Worm (Caenorhabditis elegans) whole organism, late embryonic: Measurements from ENCODE around the gene mtg-1.

Experiments
- ama-1 ChIP-seq: fragments of 150-350 bp; optimal IDR thresholded peaks from 2 replicates; lab custom pipeline; 2014
- fkh-10 ChIP-seq: fragments of 150-350 bp; optimal IDR thresholded peaks from 2 replicates; lab custom pipeline; 2014; ENCODE audit warnings: missing biosample characterization, missing genetic modification reagents, missing genetic modification characterization
- lin-11 ChIP-seq: fragments of 200-800 bp; sonication (Bioruptor generic); optimal IDR thresholded peaks from 2 replicates; lab custom pipeline; 2018; ENCODE audit warnings: mild to moderate bottlenecking, missing genetic modification characterization, missing compliant biosample characterization
- pag-3 ChIP-seq: sonication (generic microtip); optimal IDR thresholded peaks from 2 replicates; lab custom pipeline; 2016; ENCODE audit warnings: missing compliant biosample characterization, missing genetic modification characterization, borderline replicate concordance
- pqm-1 ChIP-seq: sonication (generic microtip); optimal IDR thresholded peaks from 2 replicates; lab custom pipeline; 2016; ENCODE audit warnings: missing genetic modification characterization, missing compliant biosample characterization
- unc-86 ChIP-seq: sonication (generic microtip); optimal IDR thresholded peaks from 2 replicates; lab custom pipeline; 2016; ENCODE audit warnings: missing genetic modification characterization, missing compliant biosample characterization

- TF ChIP-seq fkh-10 (GFP tag; lab: Kevin White, UChicago) (no peak), pqm-1 (tag; lab: Kevin White, UChicago) (no peak), pag-3 (tag; lab: Kevin White, UChicago) (no peak), unc-86 (tag; lab: Kevin White, UChicago) (no peak), ama-1 (no peak), lin-11 (no peak)
Observed at ce11 chrIII:1570006-1570405, 36.4 kb downstream of the mtg-1 start, which contains the start of gene rep-1.
